Fruit fly (Drosophila melanogaster) whole organism, prepupa: ENCODE measurements around the gene TrpRS.

Source experiments
- salr ChIP-seq, 2 experiments: fragments of 200-800 bp; sonication (Bioruptor generic); optimal IDR thresholded peaks; 3 replicates each; lab custom pipeline; 2016 to 2018; ENCODE audit warnings: missing biosample characterization in 2 of 2, missing genetic modification characterization in 2 of 2, mild to moderate bottlenecking in 1 of 2
- svp ChIP-seq: fragments of 200-800 bp; sonication (Bioruptor generic); peaks from one replicate; lab custom pipeline; 2016; ENCODE audit warnings: missing biosample characterization, missing genetic modification characterization
- topi ChIP-seq: fragments of 200-800 bp; sonication (Bioruptor generic); optimal IDR thresholded peaks from 3 replicates; lab custom pipeline; 2016; ENCODE audit warnings: missing biosample characterization, missing genetic modification characterization

dm6 chr3R:9217607-9218006 is 49.1 kb downstream of the TrpRS start:
- TF ChIP-seq salr (GFP tag; optimal IDR thresholded peaks at IDR 0.05; lab: Kevin White, UChicago) (no peak), topi (GFP tag; lab: Kevin White, UChicago) (no peak), svp (no peak)
